Worm (Caenorhabditis elegans): ENCODE results near the gene scvp-1.

scvp-1 gene

ce11 chrV:10893510-10894128, 37.5 kb downstream of the scvp-1 start, which contains the start of gene F32D8.4:
Gene F32D8.4, minus strand, starts transcription at chrV:10893560.
- TF ChIP-seq efl-1 (optimal IDR thresholded peaks at IDR 0.05) (no peak), efl-1 (GFP tag; optimal IDR thresholded peaks at IDR 0.05 in 1 of 2) (peak in 1 of 2 experiments; percentile 90), nhr-71 (tag; optimal IDR thresholded peaks at IDR 0.05) (no peak), hpl-2 (GFP tag; optimal IDR thresholded peaks at IDR 0.05) (no peak), Y116A8C.19 (tag; optimal IDR thresholded peaks at IDR 0.05; ENCODE audit: borderline replicate concordance) (no peak)

- TF ChIP-seq egl-27 (tag; optimal IDR thresholded peaks at IDR 0.05) (no peak), efl-1 (optimal IDR thresholded peaks at IDR 0.05) (peak; percentile 68 to 81), efl-1 (GFP tag; optimal IDR thresholded peaks at IDR 0.05 in 1 of 2) (peak; percentile 18 to 95), ceh-63 (GFP tag; optimal IDR thresholded peaks at IDR 0.05) (no peak), ceh-82 (tag; optimal IDR thresholded peaks at IDR 0.05) (peak in 1 of 3 experiments; percentile 22), unc-62 (GFP tag; optimal IDR thresholded peaks at IDR 0.05) (no peak), lin-35 (GFP tag; optimal IDR thresholded peaks at IDR 0.05) (peak; percentile 23 to 59), tlp-1 (tag; optimal IDR thresholded peaks at IDR 0.05) (no peak), aha-1 (tag; optimal IDR thresholded peaks at IDR 0.05) (no peak), grh-1 (GFP tag; IDR thresholded peaks at IDR 0.05) (no peak), unc-86 (tag; optimal IDR thresholded peaks at IDR 0.05) (no peak), skn-1 (tag; optimal IDR thresholded peaks at IDR 0.05) (no peak), C04F5.9 (tag; optimal IDR thresholded peaks at IDR 0.05) (no peak), nhr-84 (tag; optimal IDR thresholded peaks at IDR 0.05) (no peak), ces-1 (GFP tag; optimal IDR thresholded peaks at IDR 0.05) (no peak), unc-30 (tag; optimal IDR thresholded peaks at IDR 0.05) (no peak), nhr-47 (tag; optimal IDR thresholded peaks at IDR 0.05) (peak; percentile 36), nhr-20 (tag; optimal IDR thresholded peaks at IDR 0.05) (peak; percentile 82), nhr-71 (tag; optimal IDR thresholded peaks at IDR 0.05) (peak; percentile 86), pqm-1 (tag; optimal IDR thresholded peaks at IDR 0.05) (no peak), ztf-11 (tag; optimal IDR thresholded peaks at IDR 0.05) (no peak), dpl-1 (GFP tag; optimal IDR thresholded peaks at IDR 0.05) (peak in 2 of 3 experiments; percentile 11 to 17), Y116A8C.19 (tag; optimal IDR thresholded peaks at IDR 0.05; ENCODE audit: borderline replicate concordance) (no peak), nhr-90 (tag; optimal IDR thresholded peaks at IDR 0.05; ENCODE audit: poor library complexity) (peak; percentile 41), hlh-17 (GFP tag; optimal IDR thresholded peaks at IDR 0.05; ENCODE audit: borderline replicate concordance) (no peak), lir-3 (tag; optimal IDR thresholded peaks at IDR 0.05; ENCODE audit: poor library complexity) (peak; percentile 18), lin-13 (GFP tag; optimal IDR thresholded peaks at IDR 0.05) (peak; percentile 9), elt-2 (tag; optimal IDR thresholded peaks at IDR 0.05) (peak; percentile 42), dsc-1 (tag; optimal IDR thresholded peaks at IDR 0.05) (peak; percentile 19), fkh-10 (GFP tag; optimal IDR thresholded peaks at IDR 0.05) (no peak), nhr-12 (tag; optimal IDR thresholded peaks at IDR 0.05) (no peak), ztf-4 (tag; optimal IDR thresholded peaks at IDR 0.05) (no peak), nhr-11 (tag; optimal IDR thresholded peaks at IDR 0.05) (no peak), ceh-8 (GFP tag; optimal IDR thresholded peaks at IDR 0.05) (no peak), lin-39 (tag; optimal IDR thresholded peaks at IDR 0.05) (no peak), snu-23 (GFP tag; optimal IDR thresholded peaks at IDR 0.05) (peak; percentile 84), fkh-4 (tag; optimal IDR thresholded peaks at IDR 0.05; ENCODE audit: borderline replicate concordance) (no peak), snpc-4 (tag; optimal IDR thresholded peaks at IDR 0.05) (no peak), pag-3 (tag; optimal IDR thresholded peaks at IDR 0.05; ENCODE audit: borderline replicate concordance, insufficient read depth) (no peak), swsn-7 (tag; optimal IDR thresholded peaks at IDR 0.05) (peak; percentile 44), rnt-1 (tag; optimal IDR thresholded peaks at IDR 0.05) (peak; percentile 37), vab-15 (tag; optimal IDR thresholded peaks at IDR 0.05) (no peak), F16B12.6 (tag; optimal IDR thresholded peaks at IDR 0.05) (no peak), lin-15B (tag; optimal IDR thresholded peaks at IDR 0.05) (no peak), zag-1 (tag; optimal IDR thresholded peaks at IDR 0.05) (no peak), elt-3 (tag; optimal IDR thresholded peaks at IDR 0.05) (peak in 2 of 6 experiments; percentile 41 to 62), aly-2 (tag; optimal IDR thresholded peaks at IDR 0.05) (no peak), ceh-88 (GFP tag; IDR thresholded peaks at IDR 0.05) (no peak)
Measured at ce11 chrV:10890980-10891379, 40.1 kb downstream of the scvp-1 start, which contains the start of gene F32D8.12. Gene F32D8.12, minus strand, starts transcription at chrV:10891027.

Measured in whole organism, L1 larva.